Fruit fly (Drosophila melanogaster): ENCODE measurements around the gene CG13731.
A peak's percentile ranks its signal among the peaks of the same experiment; 100 is the strongest.

Gene CG13731

dm6 chr3L:17415967-17416749 lies 27.4 kb upstream of the CG13731 start (continued):
- TF ChIP-seq CG2116 (GFP tag; optimal IDR thresholded peaks at IDR 0.05) (peak; percentile 23), CG2678 (tag; optimal IDR thresholded peaks at IDR 0.05) (peak; percentile 34), CG13775 (GFP tag; optimal IDR thresholded peaks at IDR 0.05) (peak; percentile 69), zf30C (GFP tag; optimal IDR thresholded peaks at IDR 0.05) (peak; percentile 96), CG10267 (tag; optimal IDR thresholded peaks at IDR 0.05) (peak; percentile 75), Hsf (GFP tag; optimal IDR thresholded peaks at IDR 0.05) (peak; percentile 58), CG11695 (GFP tag; IDR thresholded peaks at IDR 0.05) (no peak), Dbx (GFP tag; IDR thresholded peaks at IDR 0.05) (0 out of 3 replicates have a peak, but pooled peaks have one; percentile 10), CG10959 (GFP tag; IDR thresholded peaks at IDR 0.05) (peak; percentile 65; the same call in 1 of the 2 replicates), CG15696 (tag; optimal IDR thresholded peaks at IDR 0.05) (peak; percentile 90), CG7786 (GFP tag; optimal IDR thresholded peaks at IDR 0.05) (peak; percentile 35), CG17912 (GFP tag; optimal IDR thresholded peaks at IDR 0.05) (no peak), Side (GFP tag; optimal IDR thresholded peaks at IDR 0.05) (peak; percentile 27), TFAM (GFP tag; optimal IDR thresholded peaks at IDR 0.05) (no peak), az2 (GFP tag; optimal IDR thresholded peaks at IDR 0.05) (peak; percentile 29), NC2β (GFP tag; optimal IDR thresholded peaks at IDR 0.05) (peak; percentile 76), Spps (tag; optimal IDR thresholded peaks at IDR 0.05) (peak; percentile 8), salm (tag; optimal IDR thresholded peaks at IDR 0.05) (no peak), dmrt11E (tag; optimal IDR thresholded peaks at IDR 0.05) (peak; percentile 90), Myb (GFP tag; optimal IDR thresholded peaks at IDR 0.05) (peak; percentile 23), dm (GFP tag; optimal IDR thresholded peaks at IDR 0.05) (peak; percentile 63), bsh (GFP tag; optimal IDR thresholded peaks at IDR 0.05) (peak in 1 of 2 experiments; percentile 37), Bdp1 (GFP tag; optimal IDR thresholded peaks at IDR 0.05) (no peak), gcm2 (GFP tag; optimal IDR thresholded peaks at IDR 0.05) (no peak), maf-S (GFP tag; optimal IDR thresholded peaks at IDR 0.05) (peak; percentile 42), CG17568 (GFP tag; optimal IDR thresholded peaks at IDR 0.05) (peak; percentile 33), CG8290 (GFP tag; optimal IDR thresholded peaks at IDR 0.05) (peak; percentile 46), CG8290 (tag; optimal IDR thresholded peaks at IDR 0.05) (no peak), CG10462 (GFP tag; optimal IDR thresholded peaks at IDR 0.05) (peak; percentile 44), tx (GFP tag; optimal IDR thresholded peaks at IDR 0.05) (peak; percentile 35), CG9876 (GFP tag; optimal IDR thresholded peaks at IDR 0.05) (no peak), Lhr (GFP tag; optimal IDR thresholded peaks at IDR 0.05) (no peak), gem (tag; optimal IDR thresholded peaks at IDR 0.05) (peak; percentile 75), tin (GFP tag; optimal IDR thresholded peaks at IDR 0.05) (peak; percentile 31), gcm (GFP tag; optimal IDR thresholded peaks at IDR 0.05) (peak; percentile 44), CG16863 (GFP tag; optimal IDR thresholded peaks at IDR 0.05) (peak; percentile 2), CG8359 (GFP tag; optimal IDR thresholded peaks at IDR 0.05; ENCODE audit: borderline replicate concordance) (peak; percentile 2), CG1602 (GFP tag; optimal IDR thresholded peaks at IDR 0.05) (peak; percentile 39), CG12769 (tag; optimal IDR thresholded peaks at IDR 0.05) (peak; percentile 49), odd (GFP tag; optimal IDR thresholded peaks at IDR 0.05) (peak; percentile 4), CG4360 (GFP tag; IDR thresholded peaks at IDR 0.05) (no peak), Optix (GFP tag; IDR thresholded peaks at IDR 0.05) (peak; percentile 35; the same call in 1 of the 3 replicates), CG8944 (GFP tag; optimal IDR thresholded peaks at IDR 0.05) (peak; percentile 49), CG18262 (tag; optimal IDR thresholded peaks at IDR 0.05) (peak; percentile 80), Kr (GFP tag; optimal IDR thresholded peaks at IDR 0.05) (peak; percentile 50), CG2120 (GFP tag; optimal IDR thresholded peaks at IDR 0.05) (peak; percentile 40), CG1647 (GFP tag; optimal IDR thresholded peaks at IDR 0.05) (no peak), mam (GFP tag; optimal IDR thresholded peaks at IDR 0.05) (peak; percentile 13), ac (GFP tag; optimal IDR thresholded peaks at IDR 0.05) (peak; percentile 76), CG10209 (GFP tag; optimal IDR thresholded peaks at IDR 0.05) (peak; percentile 55)
